Worm (Caenorhabditis elegans) whole organism, L3 larva: ENCODE measurements around the gene F13H8.8.

ENCODE experiments used
- ZK546.5 ChIP-seq: sonication (generic microtip); optimal IDR thresholded peaks from 2 replicates; lab custom pipeline; 2017; ENCODE audit warnings: missing biosample characterization, missing genetic modification characterization
- ceh-82 ChIP-seq: fragments of 150-350 bp; optimal IDR thresholded peaks from 2 replicates; lab custom pipeline; 2014; ENCODE audit warnings: missing biosample characterization, missing genetic modification characterization
- unc-62 ChIP-seq: fragments of 150-350 bp; sonication (generic microtip); optimal IDR thresholded peaks from 4 replicates; lab custom pipeline; 2014; ENCODE audit warnings: missing biosample characterization, missing genetic modification reagents, missing genetic modification characterization

DNA sequence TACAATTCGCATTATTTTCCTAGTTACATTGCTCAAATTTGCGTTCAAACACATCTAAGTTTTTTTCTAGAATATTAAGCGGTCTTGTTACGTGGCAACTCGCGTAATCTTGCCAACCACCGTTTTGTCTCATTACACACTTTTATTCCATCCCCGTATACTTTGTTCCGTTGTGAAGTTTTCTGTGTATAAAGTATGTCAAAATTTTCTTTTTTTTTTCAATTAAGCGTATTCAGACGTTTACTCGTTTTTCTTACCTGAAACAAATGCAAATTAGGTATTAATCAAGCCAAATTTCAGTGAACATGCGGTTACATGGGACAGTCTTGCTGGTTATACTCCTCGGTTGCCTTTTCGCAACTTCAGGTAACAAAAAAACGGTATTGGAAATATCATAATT is 20.9 kb downstream of the F13H8.8 start, which contains the start of gene T24H7.2:
- no peak for TF ChIP-seq ceh-82 (tag; lab: Kevin White, UChicago)
- no peak for TF ChIP-seq unc-62 (GFP tag; lab: Kevin White, UChicago)
- TF ChIP-seq ZK546.5 (tag; lab: Kevin White, UChicago), result no peak
